Worm (Caenorhabditis elegans) whole organism, late embryonic: Measurements from ENCODE around the gene F14D7.3.
"Not testable (repeated sequence)": the region's sequence is repeated elsewhere in the genome, so short reads cannot be mapped to it uniquely, and the experiment has no call there.

Experiments
- C08G9.2 ChIP-seq: sonication (generic microtip); optimal IDR thresholded peaks from 2 replicates; lab custom pipeline; 2016; ENCODE audit warnings: mild to moderate bottlenecking, missing genetic modification characterization, moderate library complexity, missing compliant biosample characterization
- lin-11 ChIP-seq: fragments of 200-800 bp; sonication (Bioruptor generic); optimal IDR thresholded peaks from 2 replicates; lab custom pipeline; 2018; ENCODE audit warnings: mild to moderate bottlenecking, missing genetic modification characterization, missing compliant biosample characterization
- pqm-1 ChIP-seq: sonication (generic microtip); optimal IDR thresholded peaks from 2 replicates; lab custom pipeline; 2016; ENCODE audit warnings: missing genetic modification characterization, missing compliant biosample characterization
- syd-9 ChIP-seq: sonication (generic microtip); optimal IDR thresholded peaks from 2 replicates; lab custom pipeline; 2016; ENCODE audit warnings: mild to moderate bottlenecking, missing genetic modification characterization, moderate library complexity, missing compliant biosample characterization

- not testable (repeated sequence) for TF ChIP-seq lin-11, syd-9, pqm-1, C08G9.2 (tag; lab: Kevin White, UChicago)
Observed at ce11 chrV:14274268-14274667, 22.3 kb upstream of the F14D7.3 start, which contains the start of gene F40G12.7.
